Worm (Caenorhabditis elegans) whole organism, young adult: ENCODE measurements around the gene clc-29.
A peak's percentile ranks its signal among the peaks of the same experiment; 100 is the strongest.

Experiments used
- B0019.2 ChIP-seq: fragments of 200-800 bp; sonication (Bioruptor generic); conservative IDR thresholded peaks from 2 replicates; pipeline ENCODE4 v1.3.6; 2022; ENCODE audit warnings: missing genetic modification reagents, missing genetic modification characterization, missing compliant biosample characterization
- B0336.3 ChIP-seq: fragments of 200-800 bp; sonication (Bioruptor generic); IDR thresholded peaks from 2 replicates; pipeline ENCODE4 v1.3.6; 2022; ENCODE audit warnings: missing genetic modification characterization, missing compliant biosample characterization
- D2030.7 ChIP-seq: fragments of 200-800 bp; sonication (Bioruptor generic); IDR thresholded peaks from 2 replicates; pipeline ENCODE4 v1.3.6; 2022; ENCODE audit warnings: missing genetic modification reagents, missing genetic modification characterization, missing compliant biosample characterization
- F33H1.4 ChIP-seq: fragments of 200-800 bp; sonication (Bioruptor generic); IDR thresholded peaks from 2 replicates; pipeline ENCODE4 v1.3.6; 2022; ENCODE audit warnings: missing genetic modification reagents, missing genetic modification characterization, missing compliant biosample characterization
- F37B4.10 ChIP-seq: fragments of 200-800 bp; sonication (Bioruptor generic); IDR thresholded peaks from 2 replicates; pipeline ENCODE4 v1.3.6; 2022; ENCODE audit warnings: missing genetic modification characterization, missing compliant biosample characterization
- F49E8.2 ChIP-seq: sonication (generic microtip); optimal IDR thresholded peaks from 3 replicates; lab custom pipeline; 2017; ENCODE audit warnings: missing genetic modification characterization, mild to moderate bottlenecking, missing compliant biosample characterization, antibody characterized with exemption, moderate library complexity; ENCODE audit not compliant: insufficient read depth
- F57A8.1 ChIP-seq: fragments of 200-800 bp; sonication (Bioruptor generic); optimal IDR thresholded peaks from 2 replicates; lab custom pipeline; 2018; ENCODE audit warnings: mild to moderate bottlenecking, missing genetic modification characterization, moderate library complexity, missing compliant biosample characterization
- Y67H2A.10 ChIP-seq: fragments of 200-800 bp; sonication (Bioruptor generic); conservative IDR thresholded peaks from 2 replicates; pipeline ENCODE4 v1.3.6; 2022; ENCODE audit warnings: missing genetic modification reagents, missing genetic modification characterization, missing compliant biosample characterization
- ZK185.1 ChIP-seq: sonication (generic microtip); optimal IDR thresholded peaks from 2 replicates; lab custom pipeline; 2016; ENCODE audit warnings: mild to moderate bottlenecking, missing genetic modification characterization, missing compliant biosample characterization; ENCODE audit not compliant: poor library complexity, severe bottlenecking
- aptf-2 ChIP-seq: fragments of 200-800 bp; sonication (Bioruptor generic); conservative IDR thresholded peaks from 2 replicates; pipeline ENCODE4 v1.3.6; 2022; ENCODE audit warnings: missing genetic modification reagents, missing genetic modification characterization, missing compliant biosample characterization
- atf-7 ChIP-seq: sonication (generic microtip); optimal IDR thresholded peaks from 2 replicates; lab custom pipeline; 2017; ENCODE audit warnings: mild to moderate bottlenecking, missing genetic modification characterization, missing compliant biosample characterization
- attf-3 ChIP-seq: fragments of 200-800 bp; sonication (Bioruptor generic); conservative IDR thresholded peaks from 2 replicates; pipeline ENCODE4 v1.3.6; 2022; ENCODE audit warnings: missing genetic modification reagents, missing genetic modification characterization, missing compliant biosample characterization
- attf-5 ChIP-seq: fragments of 200-800 bp; sonication (Bioruptor generic); optimal IDR thresholded peaks from 2 replicates; lab custom pipeline; 2018; ENCODE audit warnings: mild to moderate bottlenecking, missing genetic modification characterization, missing compliant biosample characterization
- bed-1 ChIP-seq: fragments of 200-800 bp; sonication (Bioruptor generic); IDR thresholded peaks from 2 replicates; pipeline ENCODE4 v1.3.6; 2022; ENCODE audit warnings: missing genetic modification reagents, missing genetic modification characterization, missing compliant biosample characterization
- bed-2 ChIP-seq: fragments of 200-800 bp; sonication (Bioruptor generic); IDR thresholded peaks from 2 replicates; pipeline ENCODE4 v1.3.6; 2022; ENCODE audit warnings: missing genetic modification reagents, missing genetic modification characterization, missing compliant biosample characterization
- cebp-1 ChIP-seq, 2 experiments: fragments of 200-800 bp in 1 of 2; sonication (Bioruptor generic) in 1 of 2; sonication (generic microtip) in 1 of 2; IDR thresholded peaks in 1 of 2; optimal IDR thresholded peaks in 1 of 2; 2 replicates each; pipeline versions ENCODE4 v1.3.6 to Lab custom; 2017 to 2022; ENCODE audit warnings: missing compliant biosample characterization in 2 of 2, missing genetic modification characterization in 2 of 2, mild to moderate bottlenecking in 1 of 2, missing genetic modification reagents in 1 of 2, moderate library complexity in 1 of 2
- cebp-2 ChIP-seq: fragments of 200-800 bp; sonication (Bioruptor generic); IDR thresholded peaks from 2 replicates; pipeline ENCODE4 v1.3.6; 2022; ENCODE audit warnings: missing genetic modification characterization, missing compliant biosample characterization
- ceh-27 ChIP-seq: fragments of 200-800 bp; sonication (Bioruptor generic); optimal IDR thresholded peaks from 2 replicates; lab custom pipeline; 2018; ENCODE audit warnings: mild to moderate bottlenecking, missing genetic modification characterization, moderate library complexity, missing compliant biosample characterization
- ceh-58 ChIP-seq: fragments of 200-800 bp; sonication (Bioruptor generic); IDR thresholded peaks from 2 replicates; pipeline ENCODE4 v1.3.6; 2022; ENCODE audit warnings: missing genetic modification characterization, missing compliant biosample characterization
- ceh-91 ChIP-seq: fragments of 200-800 bp; sonication (Bioruptor generic); IDR thresholded peaks from 2 replicates; pipeline ENCODE4 v1.3.6; 2022; ENCODE audit warnings: missing genetic modification reagents, missing genetic modification characterization, missing compliant biosample characterization
- chd-7 ChIP-seq: sonication (generic microtip); optimal IDR thresholded peaks from 2 replicates; lab custom pipeline; 2016; ENCODE audit warnings: mild to moderate bottlenecking, missing genetic modification characterization, moderate library complexity, missing compliant biosample characterization
- die-1 ChIP-seq: sonication (generic microtip); optimal IDR thresholded peaks from 2 replicates; lab custom pipeline; 2016; ENCODE audit warnings: missing genotype, mild to moderate bottlenecking, missing genetic modification characterization, missing compliant biosample characterization
- efl-1 ChIP-seq: fragments of 150-350 bp; optimal IDR thresholded peaks from 2 replicates; lab custom pipeline; 2014; ENCODE audit warnings: missing biosample characterization, missing genetic modification reagents, missing genetic modification characterization
- fkh-3 ChIP-seq: sonication (generic microtip); optimal IDR thresholded peaks from 2 replicates; lab custom pipeline; 2016; ENCODE audit warnings: mild to moderate bottlenecking, missing genetic modification characterization, missing compliant biosample characterization
- gei-17 ChIP-seq: fragments of 200-800 bp; sonication (Bioruptor generic); optimal IDR thresholded peaks from 2 replicates; lab custom pipeline; 2018; ENCODE audit warnings: mild to moderate bottlenecking, missing genetic modification characterization, missing compliant biosample characterization
- hmg-20 ChIP-seq: fragments of 200-800 bp; sonication (Bioruptor generic); IDR thresholded peaks from 2 replicates; pipeline ENCODE4 v1.3.6; 2022; ENCODE audit warnings: missing genetic modification reagents, missing genetic modification characterization, missing compliant biosample characterization
- lin-26 ChIP-seq: fragments of 200-800 bp; sonication (Bioruptor generic); IDR thresholded peaks from 2 replicates; pipeline ENCODE4 v1.3.6; 2022; ENCODE audit warnings: missing genetic modification reagents, missing genetic modification characterization, missing compliant biosample characterization
- lin-35 ChIP-seq, 3 experiments: fragments of 150-350 bp in 2 of 3; sonication (generic microtip) in 1 of 3; optimal IDR thresholded peaks; 2 replicates each; lab custom pipeline; 2014 to 2018; ENCODE audit warnings: missing biosample characterization in 3 of 3, missing genetic modification characterization in 3 of 3, missing genetic modification reagents in 3 of 3
- lin-54 ChIP-seq: fragments of 200-800 bp; sonication (Bioruptor generic); optimal IDR thresholded peaks from 2 replicates; lab custom pipeline; 2018; ENCODE audit warnings: mild to moderate bottlenecking, missing genetic modification characterization, missing compliant biosample characterization
- lsy-27 ChIP-seq: sonication (generic microtip); optimal IDR thresholded peaks from 2 replicates; lab custom pipeline; 2017; ENCODE audit warnings: missing genetic modification characterization, mild to moderate bottlenecking, missing compliant biosample characterization, antibody characterized with exemption, missing genotype, borderline replicate concordance; ENCODE audit not compliant: insufficient read depth
- madf-10 ChIP-seq: sonication (generic microtip); optimal IDR thresholded peaks from 2 replicates; lab custom pipeline; 2016; ENCODE audit warnings: mild to moderate bottlenecking, missing genetic modification characterization, missing compliant biosample characterization
- madf-3 ChIP-seq: fragments of 200-800 bp; sonication (Bioruptor generic); IDR thresholded peaks from 2 replicates; pipeline ENCODE4 v1.3.6; 2022; ENCODE audit warnings: missing genetic modification reagents, missing genetic modification characterization, missing compliant biosample characterization
- madf-8 ChIP-seq: fragments of 200-800 bp; sonication (Bioruptor generic); conservative IDR thresholded peaks from 2 replicates; pipeline ENCODE4 v1.3.6; 2022; ENCODE audit warnings: missing genetic modification reagents, missing genetic modification characterization, missing compliant biosample characterization
- nhr-80 ChIP-seq: sonication (generic microtip); optimal IDR thresholded peaks from 2 replicates; lab custom pipeline; 2016; ENCODE audit warnings: missing genetic modification characterization, missing compliant biosample characterization
- nhr-90 ChIP-seq: sonication (generic microtip); optimal IDR thresholded peaks from 2 replicates; lab custom pipeline; 2016; ENCODE audit warnings: missing genotype, mild to moderate bottlenecking, missing genetic modification characterization, missing compliant biosample characterization
- rcor-1 ChIP-seq: fragments of 200-800 bp; sonication (Bioruptor generic); IDR thresholded peaks from 2 replicates; pipeline ENCODE4 v1.3.6; 2022; ENCODE audit warnings: missing genetic modification reagents, missing genetic modification characterization, missing compliant biosample characterization
- rpc-1 ChIP-seq, 2 experiments: fragments of 150-350 bp in 1 of 2; sonication (generic microtip) in 1 of 2; optimal IDR thresholded peaks; 2 replicates each; lab custom pipeline; 2014 to 2018; ENCODE audit warnings: missing biosample characterization in 1 of 2, missing genetic modification characterization in 1 of 2, missing genetic modification reagents in 1 of 2, missing genotype in 1 of 2
- snpc-1.1 ChIP-seq: sonication (generic microtip); optimal IDR thresholded peaks from 2 replicates; lab custom pipeline; 2017; ENCODE audit warnings: missing genetic modification characterization, mild to moderate bottlenecking, missing compliant biosample characterization, antibody characterized with exemption, moderate library complexity, missing genotype, missing genetic modification reagents; ENCODE audit not compliant: insufficient read depth
- snpc-4 ChIP-seq, 5 experiments: fragments of 150-350 bp in 1 of 5; sonication (generic microtip) in 4 of 5; optimal IDR thresholded peaks; 2 replicates each; lab custom pipeline; 2014 to 2018; ENCODE audit warnings: missing genetic modification characterization in 5 of 5, missing biosample characterization in 3 of 5, antibody characterized with exemption in 2 of 5, mild to moderate bottlenecking in 2 of 5, missing compliant biosample characterization in 2 of 5, missing genotype in 2 of 5, moderate library complexity in 2 of 5, missing genetic modification reagents in 1 of 5
- sptf-2 ChIP-seq: fragments of 200-800 bp; sonication (Bioruptor generic); optimal IDR thresholded peaks from 2 replicates; lab custom pipeline; 2018; ENCODE audit warnings: mild to moderate bottlenecking, missing genetic modification characterization, missing compliant biosample characterization
- tlf-1 ChIP-seq: fragments of 200-800 bp; sonication (Bioruptor generic); optimal IDR thresholded peaks from 2 replicates; lab custom pipeline; 2018; ENCODE audit warnings: mild to moderate bottlenecking, missing genetic modification characterization, missing compliant biosample characterization
- ztf-18 ChIP-seq: sonication (generic microtip); optimal IDR thresholded peaks from 2 replicates; lab custom pipeline; 2016; ENCODE audit warnings: missing genotype, mild to moderate bottlenecking, missing genetic modification characterization, missing compliant biosample characterization
- ztf-25 ChIP-seq: fragments of 200-800 bp; sonication (Bioruptor generic); IDR thresholded peaks from 2 replicates; pipeline ENCODE4 v1.3.6; 2022; ENCODE audit warnings: missing genetic modification reagents, missing genetic modification characterization, missing compliant biosample characterization
- ztf-28 ChIP-seq: fragments of 200-800 bp; sonication (Bioruptor generic); IDR thresholded peaks from 2 replicates; pipeline ENCODE4 v1.3.6; 2022; ENCODE audit warnings: missing genetic modification reagents, missing genetic modification characterization, missing compliant biosample characterization
- ztf-6 ChIP-seq: fragments of 200-800 bp; sonication (Bioruptor generic); IDR thresholded peaks from 2 replicates; pipeline ENCODE4 v1.3.6; 2022; ENCODE audit warnings: missing genetic modification reagents, missing genetic modification characterization, missing compliant biosample characterization

The clc-29 gene

ce11 chrIII:8358213-8358672 lies 10.5 kb upstream of the clc-29 start, which contains the start of the genes R05D3.8 and rfp-1 (continued):
- TF ChIP-seq rpc-1 (optimal IDR thresholded peaks at IDR 0.05; lab: Kevin White, UChicago) (no peak), rpc-1 (tag; optimal IDR thresholded peaks at IDR 0.05; lab: Kevin White, UChicago) (no peak), B0019.2 (0 out of 2 replicates have a peak, but pooled peaks have one; percentile 8), ZK185.1 (peak; percentile 3), madf-3 (GFP tag; lab: Robert Waterston, UW) (0 out of 2 replicates have a peak, but pooled peaks have one; percentile 16), F49E8.2 (tag; lab: Kevin White, UChicago) (peak; percentile 29), ztf-18 (tag; lab: Kevin White, UChicago) (no peak), F37B4.10 (0 out of 2 replicates have a peak, but pooled peaks have one; percentile 61), lin-54 (GFP tag; lab: Kevin White, UChicago) (peak; percentile 81), tlf-1 (GFP tag; lab: Kevin White, UChicago) (peak; percentile 12), rcor-1 (GFP tag; lab: Robert Waterston, UW) (peak; percentile 55), atf-7 (no peak), D2030.7 (GFP tag; lab: Robert Waterston, UW) (peak; percentile 61; the same call in 1 of the 2 replicates), lsy-27 (tag; lab: Kevin White, UChicago) (no peak), ceh-27 (GFP tag; lab: Kevin White, UChicago) (peak; percentile 77), fkh-3 (tag; lab: Kevin White, UChicago) (no peak), B0336.3 (GFP tag; lab: Robert Waterston, UW) (0 out of 2 replicates have a peak, but pooled peaks have one; percentile 32), hmg-20 (GFP tag; lab: Robert Waterston, UW) (no peak), madf-10 (tag; lab: Kevin White, UChicago) (no peak), die-1 (no peak), ceh-58 (GFP tag; lab: Robert Waterston, UW) (no peak), efl-1 (GFP tag; lab: Kevin White, UChicago) (peak; percentile 64)

- peak; percentile 8 for TF ChIP-seq gei-17
- no peak for TF ChIP-seq Y67H2A.10
- TF ChIP-seq atf-7 = no peak
- TF ChIP-seq lin-26 = no peak
- no peak for TF ChIP-seq F57A8.1 (GFP tag; lab: Kevin White, UChicago)
- no peak for TF ChIP-seq aptf-2 (GFP tag; lab: Robert Waterston, UW)
- no peak for TF ChIP-seq bed-1 (GFP tag; lab: Robert Waterston, UW)
- TF ChIP-seq nhr-90 (tag; lab: Kevin White, UChicago) = no peak
- TF ChIP-seq chd-7 (tag; lab: Kevin White, UChicago) = peak; percentile 24
- TF ChIP-seq attf-5 (GFP tag; lab: Kevin White, UChicago) = peak; percentile 79
- no peak for TF ChIP-seq ztf-28 (GFP tag; lab: Robert Waterston, UW)
- TF ChIP-seq F33H1.4 = peak; percentile 22; the same call in 1 of the 2 replicates
- TF ChIP-seq attf-3 (GFP tag; lab: Robert Waterston, UW) = 0 out of 2 replicates have a peak, but pooled peaks have one; percentile 21
- TF ChIP-seq ceh-91 (GFP tag; lab: Robert Waterston, UW) = no peak
- peak; percentile 78 for TF ChIP-seq nhr-80
- TF ChIP-seq ztf-6 = no peak
- TF ChIP-seq madf-8 (GFP tag; lab: Robert Waterston, UW) = no peak
- TF ChIP-seq cebp-2 (GFP tag; lab: Robert Waterston, UW) = no peak
- TF ChIP-seq cebp-1 (GFP tag; IDR thresholded peaks at IDR 0.05; lab: Robert Waterston, UW) = no peak
- peak; percentile 77 for TF ChIP-seq cebp-1 (tag; optimal IDR thresholded peaks at IDR 0.05; lab: Kevin White, UChicago)
- no peak for TF ChIP-seq sptf-2 (GFP tag; lab: Kevin White, UChicago)
- no peak for TF ChIP-seq snpc-1.1 (tag; lab: Kevin White, UChicago)
- no peak for TF ChIP-seq snpc-4 (GFP tag; optimal IDR thresholded peaks at IDR 0.05; lab: Kevin White, UChicago)
- peak in 3 of 4 experiments; percentile 5 to 46 (median 39) for TF ChIP-seq snpc-4 (tag; optimal IDR thresholded peaks at IDR 0.05; lab: Kevin White, UChicago)
- TF ChIP-seq madf-3 (GFP tag; lab: Robert Waterston, UW) = no peak
- no peak for TF ChIP-seq ztf-25 (GFP tag; lab: Robert Waterston, UW)
- peak in 1 of 3 experiments; percentile 50 for TF ChIP-seq lin-35 (GFP tag; optimal IDR thresholded peaks at IDR 0.05; lab: Kevin White, UChicago)
- no peak for TF ChIP-seq bed-2
Measured at ce11 chrIII:8356407-8356881, 8.7 kb upstream of the clc-29 start.
